Worm (Caenorhabditis elegans) whole organism, young adult: Measurements from ENCODE around the gene C25F9.6.
A peak's percentile ranks its signal among the peaks of the same experiment; 100 is the strongest.

ENCODE experiments used
- B0035.1 ChIP-seq: sonication (generic microtip); optimal IDR thresholded peaks from 2 replicates; lab custom pipeline; 2016; ENCODE audit warnings: missing genetic modification characterization, mild to moderate bottlenecking, missing compliant biosample characterization, missing genotype, missing genetic modification reagents
- B0261.1 ChIP-seq: sonication (generic microtip); optimal IDR thresholded peaks from 2 replicates; lab custom pipeline; 2016; ENCODE audit warnings: mild to moderate bottlenecking, missing genetic modification characterization, moderate library complexity, missing compliant biosample characterization
- B0336.3 ChIP-seq: fragments of 200-800 bp; sonication (Bioruptor generic); IDR thresholded peaks from 2 replicates; pipeline ENCODE4 v1.3.6; 2022; ENCODE audit warnings: missing genetic modification characterization, missing compliant biosample characterization
- D2030.7 ChIP-seq: fragments of 200-800 bp; sonication (Bioruptor generic); IDR thresholded peaks from 2 replicates; pipeline ENCODE4 v1.3.6; 2022; ENCODE audit warnings: missing genetic modification reagents, missing genetic modification characterization, missing compliant biosample characterization
- F10E7.11 ChIP-seq: sonication (generic microtip); optimal IDR thresholded peaks from 2 replicates; lab custom pipeline; 2017; ENCODE audit warnings: mild to moderate bottlenecking, missing genetic modification characterization, moderate library complexity, missing compliant biosample characterization
- F33H1.4 ChIP-seq: fragments of 200-800 bp; sonication (Bioruptor generic); IDR thresholded peaks from 2 replicates; pipeline ENCODE4 v1.3.6; 2022; ENCODE audit warnings: missing genetic modification reagents, missing genetic modification characterization, missing compliant biosample characterization
- F49E8.2 ChIP-seq: sonication (generic microtip); optimal IDR thresholded peaks from 3 replicates; lab custom pipeline; 2017; ENCODE audit warnings: missing genetic modification characterization, mild to moderate bottlenecking, missing compliant biosample characterization, antibody characterized with exemption, moderate library complexity; ENCODE audit not compliant: insufficient read depth
- F57C9.4 ChIP-seq: sonication (generic microtip); optimal IDR thresholded peaks from 2 replicates; lab custom pipeline; 2017; ENCODE audit warnings: mild to moderate bottlenecking, missing genetic modification characterization, missing compliant biosample characterization
- T07F8.4 ChIP-seq: sonication (generic microtip); optimal IDR thresholded peaks from 2 replicates; lab custom pipeline; 2016; ENCODE audit warnings: mild to moderate bottlenecking, missing genetic modification characterization, moderate library complexity, missing compliant biosample characterization
- T26A5.8 ChIP-seq: sonication (generic microtip); optimal IDR thresholded peaks from 2 replicates; lab custom pipeline; 2016; ENCODE audit warnings: missing genetic modification characterization, missing compliant biosample characterization
- Y53F4B.3 ChIP-seq: fragments of 200-800 bp; sonication (Bioruptor generic); IDR thresholded peaks from 2 replicates; pipeline ENCODE4 v1.3.6; 2022; ENCODE audit warnings: missing genetic modification reagents, missing genetic modification characterization, missing compliant biosample characterization
- Y53G8AR.9 ChIP-seq: fragments of 200-800 bp; sonication (Bioruptor generic); conservative IDR thresholded peaks from 2 replicates; pipeline ENCODE4 v1.3.6; 2022; ENCODE audit warnings: missing genetic modification reagents, missing genetic modification characterization, missing compliant biosample characterization
- Y79H2A.3 ChIP-seq: fragments of 200-800 bp; sonication (Bioruptor generic); conservative IDR thresholded peaks from 2 replicates; pipeline ENCODE4 v1.3.6; 2022; ENCODE audit warnings: missing genetic modification reagents, missing genetic modification characterization, missing compliant biosample characterization
- Y95B8A.8 ChIP-seq: fragments of 200-800 bp; sonication (Bioruptor generic); IDR thresholded peaks from 2 replicates; pipeline ENCODE4 v1.3.6; 2022; ENCODE audit warnings: missing genetic modification reagents, missing genetic modification characterization, missing compliant biosample characterization
- ZK185.1 ChIP-seq: sonication (generic microtip); optimal IDR thresholded peaks from 2 replicates; lab custom pipeline; 2016; ENCODE audit warnings: mild to moderate bottlenecking, missing genetic modification characterization, missing compliant biosample characterization; ENCODE audit not compliant: poor library complexity, severe bottlenecking
- akir-1 ChIP-seq: fragments of 200-800 bp; sonication (Bioruptor generic); optimal IDR thresholded peaks from 2 replicates; lab custom pipeline; 2018; ENCODE audit warnings: mild to moderate bottlenecking, missing genetic modification characterization, moderate library complexity, missing compliant biosample characterization
- aptf-3 ChIP-seq: fragments of 200-800 bp; sonication (Bioruptor generic); IDR thresholded peaks from 2 replicates; pipeline ENCODE4 v1.3.6; 2022; ENCODE audit warnings: missing genetic modification characterization, missing compliant biosample characterization
- bed-1 ChIP-seq: fragments of 200-800 bp; sonication (Bioruptor generic); IDR thresholded peaks from 2 replicates; pipeline ENCODE4 v1.3.6; 2022; ENCODE audit warnings: missing genetic modification reagents, missing genetic modification characterization, missing compliant biosample characterization
- cebp-1 ChIP-seq, 2 experiments: fragments of 200-800 bp in 1 of 2; sonication (Bioruptor generic) in 1 of 2; sonication (generic microtip) in 1 of 2; IDR thresholded peaks in 1 of 2; optimal IDR thresholded peaks in 1 of 2; 2 replicates each; pipeline versions ENCODE4 v1.3.6 to Lab custom; 2017 to 2022; ENCODE audit warnings: missing compliant biosample characterization in 2 of 2, missing genetic modification characterization in 2 of 2, mild to moderate bottlenecking in 1 of 2, missing genetic modification reagents in 1 of 2, moderate library complexity in 1 of 2
- cebp-2 ChIP-seq: fragments of 200-800 bp; sonication (Bioruptor generic); IDR thresholded peaks from 2 replicates; pipeline ENCODE4 v1.3.6; 2022; ENCODE audit warnings: missing genetic modification characterization, missing compliant biosample characterization
- ceh-79 ChIP-seq: sonication (generic microtip); optimal IDR thresholded peaks from 2 replicates; lab custom pipeline; 2017; ENCODE audit warnings: mild to moderate bottlenecking, missing genetic modification characterization, missing compliant biosample characterization
- egrh-3 ChIP-seq: fragments of 200-800 bp; sonication (Bioruptor generic); IDR thresholded peaks from 2 replicates; pipeline ENCODE4 v1.3.6; 2022; ENCODE audit warnings: missing genetic modification reagents, missing genetic modification characterization, missing compliant biosample characterization
- him-1 ChIP-seq: sonication (generic microtip); optimal IDR thresholded peaks from 2 replicates; lab custom pipeline; 2016; ENCODE audit warnings: missing genotype, missing genetic modification reagents, missing genetic modification characterization, missing compliant biosample characterization
- hlh-26 ChIP-seq: fragments of 200-800 bp; sonication (Bioruptor generic); conservative IDR thresholded peaks from 2 replicates; pipeline ENCODE4 v1.3.6; 2022; ENCODE audit warnings: missing genetic modification reagents, missing genetic modification characterization, missing compliant biosample characterization
- lin-35 ChIP-seq, 3 experiments: fragments of 150-350 bp in 2 of 3; sonication (generic microtip) in 1 of 3; optimal IDR thresholded peaks; 2 replicates each; lab custom pipeline; 2014 to 2018; ENCODE audit warnings: missing biosample characterization in 3 of 3, missing genetic modification characterization in 3 of 3, missing genetic modification reagents in 3 of 3
- lin-54 ChIP-seq: fragments of 200-800 bp; sonication (Bioruptor generic); optimal IDR thresholded peaks from 2 replicates; lab custom pipeline; 2018; ENCODE audit warnings: mild to moderate bottlenecking, missing genetic modification characterization, missing compliant biosample characterization
- lsl-1 ChIP-seq: fragments of 200-800 bp; sonication (Bioruptor generic); optimal IDR thresholded peaks from 2 replicates; lab custom pipeline; 2018; ENCODE audit warnings: mild to moderate bottlenecking, missing genetic modification characterization, moderate library complexity, missing compliant biosample characterization
- madf-10 ChIP-seq: sonication (generic microtip); optimal IDR thresholded peaks from 2 replicates; lab custom pipeline; 2016; ENCODE audit warnings: mild to moderate bottlenecking, missing genetic modification characterization, missing compliant biosample characterization
- madf-3 ChIP-seq: fragments of 200-800 bp; sonication (Bioruptor generic); IDR thresholded peaks from 2 replicates; pipeline ENCODE4 v1.3.6; 2022; ENCODE audit warnings: missing genetic modification reagents, missing genetic modification characterization, missing compliant biosample characterization
- madf-6 ChIP-seq: fragments of 200-800 bp; sonication (Bioruptor generic); IDR thresholded peaks from 2 replicates; pipeline ENCODE4 v1.3.6; 2022; ENCODE audit warnings: missing genetic modification reagents, missing genetic modification characterization, missing compliant biosample characterization
- mes-4 ChIP-seq: sonication (generic microtip); optimal IDR thresholded peaks from 2 replicates; lab custom pipeline; 2016; ENCODE audit warnings: missing genotype, missing genetic modification characterization, missing compliant biosample characterization
- mxl-1 ChIP-seq: sonication (generic microtip); optimal IDR thresholded peaks from 2 replicates; lab custom pipeline; 2016; ENCODE audit warnings: missing genetic modification characterization, missing compliant biosample characterization
- nhr-80 ChIP-seq: sonication (generic microtip); optimal IDR thresholded peaks from 2 replicates; lab custom pipeline; 2016; ENCODE audit warnings: missing genetic modification characterization, missing compliant biosample characterization
- nhr-90 ChIP-seq: sonication (generic microtip); optimal IDR thresholded peaks from 2 replicates; lab custom pipeline; 2016; ENCODE audit warnings: missing genotype, mild to moderate bottlenecking, missing genetic modification characterization, missing compliant biosample characterization
- rec-8 ChIP-seq, 2 experiments: sonication (generic microtip); optimal IDR thresholded peaks; 2 replicates each; lab custom pipeline; 2016; ENCODE audit warnings: mild to moderate bottlenecking in 2 of 2, missing genetic modification characterization in 2 of 2, missing genetic modification reagents in 2 of 2, missing genotype in 2 of 2, missing biosample characterization in 1 of 2, missing compliant biosample characterization in 1 of 2, moderate library complexity in 1 of 2
- rpc-1 ChIP-seq, 2 experiments: fragments of 150-350 bp in 1 of 2; sonication (generic microtip) in 1 of 2; optimal IDR thresholded peaks; 2 replicates each; lab custom pipeline; 2014 to 2018; ENCODE audit warnings: missing biosample characterization in 1 of 2, missing genetic modification characterization in 1 of 2, missing genetic modification reagents in 1 of 2, missing genotype in 1 of 2
- snpc-1.1 ChIP-seq: sonication (generic microtip); optimal IDR thresholded peaks from 2 replicates; lab custom pipeline; 2017; ENCODE audit warnings: missing genetic modification characterization, mild to moderate bottlenecking, missing compliant biosample characterization, antibody characterized with exemption, moderate library complexity, missing genotype, missing genetic modification reagents; ENCODE audit not compliant: insufficient read depth
- sptf-2 ChIP-seq: fragments of 200-800 bp; sonication (Bioruptor generic); optimal IDR thresholded peaks from 2 replicates; lab custom pipeline; 2018; ENCODE audit warnings: mild to moderate bottlenecking, missing genetic modification characterization, missing compliant biosample characterization
- ztf-22 ChIP-seq: fragments of 200-800 bp; sonication (Bioruptor generic); optimal IDR thresholded peaks from 2 replicates; lab custom pipeline; 2018; ENCODE audit warnings: mild to moderate bottlenecking, missing genetic modification characterization, moderate library complexity, missing compliant biosample characterization
- ztf-26 ChIP-seq: sonication (generic microtip); optimal IDR thresholded peaks from 2 replicates; lab custom pipeline; 2017; ENCODE audit warnings: missing genetic modification characterization, missing compliant biosample characterization
- ztf-28 ChIP-seq: fragments of 200-800 bp; sonication (Bioruptor generic); IDR thresholded peaks from 2 replicates; pipeline ENCODE4 v1.3.6; 2022; ENCODE audit warnings: missing genetic modification reagents, missing genetic modification characterization, missing compliant biosample characterization

Gene C25F9.6

ce11 chrV:19432972-19433371 lies 27.8 kb upstream of the C25F9.6 start, which contains the start of gene C25F9.11:
C25F9.11 (minus strand) TSS chrV:19433072.
- TF ChIP-seq Y53F4B.3 (no peak), cebp-2 (GFP tag; lab: Robert Waterston, UW) (no peak), ztf-22 (GFP tag; lab: Kevin White, UChicago) (no peak), lin-35 (GFP tag; optimal IDR thresholded peaks at IDR 0.05; lab: Kevin White, UChicago) (no peak), sptf-2 (GFP tag; lab: Kevin White, UChicago) (no peak), F10E7.11 (tag; lab: Kevin White, UChicago) (no peak), egrh-3 (GFP tag; lab: Robert Waterston, UW) (no peak)

- no peak for TF ChIP-seq snpc-1.1 (tag; lab: Kevin White, UChicago)
- peak; percentile 53; the same call in 1 of the 2 replicates for TF ChIP-seq cebp-1 (GFP tag; IDR thresholded peaks at IDR 0.05; lab: Robert Waterston, UW)
- TF ChIP-seq cebp-1 (tag; optimal IDR thresholded peaks at IDR 0.05; lab: Kevin White, UChicago): peak; percentile 57
Observed at ce11 chrV:19432030-19432429, 26.9 kb upstream of the C25F9.6 start.

DNA sequence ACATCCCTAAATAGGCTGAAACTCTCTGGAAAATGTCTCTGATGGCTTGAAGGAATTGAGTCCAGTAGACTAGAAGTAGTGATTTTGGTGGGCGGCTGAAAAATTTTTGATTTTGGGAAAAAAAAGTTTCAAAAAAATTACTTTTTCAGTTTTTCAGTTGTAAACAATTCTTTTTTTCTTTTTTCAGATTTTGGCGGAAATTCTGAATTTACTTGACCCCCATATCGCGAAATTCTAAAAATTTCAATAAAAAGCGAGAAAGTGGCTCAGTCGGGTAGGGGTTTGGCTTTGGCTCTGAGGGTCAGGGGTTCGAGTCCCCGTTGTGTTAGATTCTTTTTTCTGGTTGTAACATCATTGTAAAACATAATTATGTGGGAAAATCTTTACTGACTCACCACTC lies 25.9 kb upstream of the C25F9.6 start, which contains the start of gene srw-85:
TSS of gene srw-85 (minus strand) at position 101 of the 400 bp plus-strand sequence.
- TF ChIP-seq rpc-1 (optimal IDR thresholded peaks at IDR 0.05; lab: Kevin White, UChicago) (no peak), rpc-1 (tag; optimal IDR thresholded peaks at IDR 0.05; lab: Kevin White, UChicago) (peak; percentile 16), Y95B8A.8 (GFP tag; lab: Robert Waterston, UW) (no peak)

- TF ChIP-seq madf-10 (tag; lab: Kevin White, UChicago) (no peak), snpc-1.1 (tag; lab: Kevin White, UChicago) (no peak), akir-1 (GFP tag; lab: Kevin White, UChicago) (no peak), nhr-90 (tag; lab: Kevin White, UChicago) (no peak), F57C9.4 (no peak), D2030.7 (no peak), B0035.1 (tag; lab: Kevin White, UChicago) (no peak), ceh-79 (tag; lab: Kevin White, UChicago) (no peak), madf-6 (no peak), F49E8.2 (tag; lab: Kevin White, UChicago) (no peak), mes-4 (tag; lab: Kevin White, UChicago) (no peak), T07F8.4 (tag; lab: Kevin White, UChicago) (no peak), ztf-26 (tag; lab: Kevin White, UChicago) (no peak), T26A5.8 (tag; lab: Kevin White, UChicago) (no peak), B0336.3 (GFP tag; lab: Robert Waterston, UW) (no peak), ZK185.1 (tag; lab: Kevin White, UChicago) (no peak), madf-3 (GFP tag; lab: Robert Waterston, UW) (0 out of 2 replicates have a peak, but pooled peaks have one; percentile 35), lsl-1 (GFP tag; lab: Kevin White, UChicago) (no peak), sptf-2 (GFP tag; lab: Kevin White, UChicago) (peak; percentile 23), him-1 (tag; lab: Kevin White, UChicago) (no peak), ztf-28 (GFP tag; lab: Robert Waterston, UW) (no peak), lin-54 (no peak), F33H1.4 (no peak), B0261.1 (tag; lab: Kevin White, UChicago) (no peak), rec-8 (tag; optimal IDR thresholded peaks at IDR 0.05; lab: Kevin White, UChicago) (no peak), aptf-3 (GFP tag; lab: Robert Waterston, UW) (0 out of 2 replicates have a peak, but pooled peaks have one; percentile 21), Y53G8AR.9 (GFP tag; lab: Robert Waterston, UW) (no peak), bed-1 (GFP tag; lab: Robert Waterston, UW) (no peak), egrh-3 (GFP tag; lab: Robert Waterston, UW) (no peak; the same call in 1 of the 2 replicates), nhr-80 (no peak), Y79H2A.3 (GFP tag; lab: Robert Waterston, UW) (no peak), hlh-26 (GFP tag; lab: Robert Waterston, UW) (no peak), mxl-1 (tag; lab: Kevin White, UChicago) (no peak)
Observed at ce11 chrV:19430351-19430913, 25.3 kb upstream of the C25F9.6 start.
